Worm (Caenorhabditis elegans) whole organism, midembryonic: ENCODE data around the gene dph-7.

Experiments
- T22C8.4 ChIP-seq: fragments of 200-800 bp; sonication (Bioruptor generic); IDR thresholded peaks from 2 replicates; pipeline ENCODE4 v1.3.6; 2022; ENCODE audit warnings: missing genetic modification characterization, missing compliant biosample characterization
- cog-1 ChIP-seq: sonication (generic microtip); optimal IDR thresholded peaks from 2 replicates; lab custom pipeline; 2016; ENCODE audit warnings: missing genetic modification characterization, missing compliant biosample characterization
- flt-1 ChIP-seq: fragments of 200-800 bp; sonication (Bioruptor generic); IDR thresholded peaks from 2 replicates; pipeline ENCODE4 v1.3.6; 2022; ENCODE audit warnings: missing genetic modification characterization, missing compliant biosample characterization
- klf-2 ChIP-seq: fragments of 200-800 bp; sonication (Bioruptor generic); conservative IDR thresholded peaks from 2 replicates; pipeline ENCODE4 v1.3.6; 2022; ENCODE audit warnings: missing genetic modification reagents, missing genetic modification characterization, missing compliant biosample characterization
- med-1 ChIP-seq: sonication (generic microtip); optimal IDR thresholded peaks from 2 replicates; lab custom pipeline; 2017; ENCODE audit warnings: missing genetic modification characterization, mild to moderate bottlenecking, missing compliant biosample characterization, antibody characterized with exemption, missing genetic modification reagents; ENCODE audit not compliant: insufficient read depth
- ref-1 ChIP-seq: fragments of 200-800 bp; sonication (Bioruptor generic); conservative IDR thresholded peaks from 2 replicates; pipeline ENCODE4 v1.3.6; 2022; ENCODE audit warnings: missing genetic modification reagents, missing genetic modification characterization, missing compliant biosample characterization
- tab-1 ChIP-seq: fragments of 200-800 bp; sonication (Bioruptor generic); IDR thresholded peaks from 2 replicates; pipeline ENCODE4 v1.3.6; 2022; ENCODE audit warnings: missing genetic modification characterization, missing compliant biosample characterization
- ztf-23 ChIP-seq: fragments of 200-800 bp; sonication (Bioruptor generic); IDR thresholded peaks from 2 replicates; pipeline ENCODE4 v1.3.6; 2022; ENCODE audit warnings: missing genetic modification reagents, missing genetic modification characterization, missing compliant biosample characterization
- ztf-29 ChIP-seq: fragments of 200-800 bp; sonication (Bioruptor generic); IDR thresholded peaks from 2 replicates; pipeline ENCODE4 v1.3.6; 2022; ENCODE audit warnings: missing genetic modification reagents, missing genetic modification characterization, missing compliant biosample characterization

Gene dph-7

DNA sequence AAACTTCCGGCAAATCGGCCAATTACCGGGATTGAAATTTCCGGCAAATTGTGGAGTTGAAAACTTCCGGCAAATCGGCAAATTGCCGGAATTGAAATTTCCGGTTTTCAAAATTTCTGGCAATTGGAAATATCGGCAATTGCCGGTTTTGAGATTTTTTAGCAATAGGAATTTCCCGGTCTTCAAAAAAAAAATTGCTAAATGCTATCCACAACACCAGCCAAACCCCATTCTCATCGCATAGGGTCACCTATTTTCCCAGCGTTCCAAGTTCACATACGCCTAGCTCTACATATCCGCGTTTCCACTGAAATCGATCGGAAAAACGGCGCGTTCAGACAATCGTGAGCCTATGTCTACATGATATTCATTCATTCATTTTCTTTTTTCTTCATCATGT, 29.5 kb upstream of the dph-7 start, which contains the start of gene F56A8.8:
Gene F56A8.8, plus strand, starts transcription at position 301 of the 400 bp plus-strand sequence.
- TF ChIP-seq tab-1 (GFP tag; lab: Robert Waterston, UW) (no peak), ztf-23 (GFP tag; lab: Robert Waterston, UW) (no peak)

DNA sequence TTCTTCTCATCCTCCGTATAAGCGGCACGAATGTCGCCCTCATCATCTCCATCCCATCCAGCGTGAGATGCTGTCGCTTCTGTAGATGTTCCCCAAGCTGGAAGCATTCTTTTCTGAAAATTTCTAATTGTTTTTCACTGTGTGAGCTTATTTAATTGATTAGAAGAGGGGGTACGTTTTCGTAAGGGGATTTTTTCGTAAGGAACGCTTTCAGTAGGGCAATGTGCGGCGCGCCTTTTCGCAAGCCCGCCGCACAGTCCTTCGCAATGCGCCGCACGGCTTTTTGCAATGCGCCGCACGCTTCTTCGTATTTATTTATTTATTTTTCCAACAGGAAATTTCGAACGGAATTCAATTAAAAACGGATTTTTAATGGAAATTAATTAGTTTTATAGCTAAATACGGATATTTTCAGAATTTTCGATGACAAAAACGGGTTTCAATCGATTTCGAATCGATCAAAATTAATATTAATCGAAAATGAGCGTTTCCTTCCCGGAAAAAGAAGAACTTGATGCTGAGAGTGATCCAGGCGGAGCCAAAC, 21.9 kb upstream of the dph-7 start, which contains the start of gene set-25:
Gene set-25, minus strand, starts transcription at position 120 of the 544 bp plus-strand sequence.
- TF ChIP-seq ztf-23 (GFP tag; lab: Robert Waterston, UW) (peak; percentile 86), med-1 (peak; percentile 48), flt-1 (GFP tag; lab: Robert Waterston, UW) (peak; percentile 67), klf-2 (GFP tag; lab: Robert Waterston, UW) (peak; percentile 77), tab-1 (GFP tag; lab: Robert Waterston, UW) (peak; percentile 34; the same call in 1 of the 2 replicates)

- peak; percentile 87 for TF ChIP-seq tab-1 (GFP tag; lab: Robert Waterston, UW)
- TF ChIP-seq ztf-23 (GFP tag; lab: Robert Waterston, UW): peak; percentile 93
- peak; percentile 88 for TF ChIP-seq ztf-29 (GFP tag; lab: Robert Waterston, UW)
- peak; percentile 91 for TF ChIP-seq flt-1 (GFP tag; lab: Robert Waterston, UW)
- peak; percentile 74 for TF ChIP-seq T22C8.4 (GFP tag; lab: Robert Waterston, UW)
- TF ChIP-seq klf-2 (GFP tag; lab: Robert Waterston, UW): peak; percentile 84
- peak; percentile 64 for TF ChIP-seq ref-1 (GFP tag; lab: Robert Waterston, UW)
These were observed 18.5 kb upstream of the dph-7 start, which contains the start of gene npp-18 for ce11 chrIII:13296289-13296874. TSS of gene npp-18 (plus strand) at chrIII:13296853.

ce11 chrIII:13298722-13299431, 16.0 kb upstream of the dph-7 start, which contains the start of gene pgm-2:
TSS of gene pgm-2 (plus strand) at chrIII:13299378.
- TF ChIP-seq ztf-29 (GFP tag; lab: Robert Waterston, UW): no peak
- no peak for TF ChIP-seq ref-1 (GFP tag; lab: Robert Waterston, UW)
- no peak for TF ChIP-seq klf-2 (GFP tag; lab: Robert Waterston, UW)
- no peak for TF ChIP-seq ztf-23 (GFP tag; lab: Robert Waterston, UW)
- TF ChIP-seq cog-1 (tag; lab: Kevin White, UChicago): no peak
- no peak for TF ChIP-seq tab-1 (GFP tag; lab: Robert Waterston, UW)
- no peak for TF ChIP-seq flt-1 (GFP tag; lab: Robert Waterston, UW)
- TF ChIP-seq T22C8.4 (GFP tag; lab: Robert Waterston, UW): no peak
- no peak for TF ChIP-seq med-1

DNA sequence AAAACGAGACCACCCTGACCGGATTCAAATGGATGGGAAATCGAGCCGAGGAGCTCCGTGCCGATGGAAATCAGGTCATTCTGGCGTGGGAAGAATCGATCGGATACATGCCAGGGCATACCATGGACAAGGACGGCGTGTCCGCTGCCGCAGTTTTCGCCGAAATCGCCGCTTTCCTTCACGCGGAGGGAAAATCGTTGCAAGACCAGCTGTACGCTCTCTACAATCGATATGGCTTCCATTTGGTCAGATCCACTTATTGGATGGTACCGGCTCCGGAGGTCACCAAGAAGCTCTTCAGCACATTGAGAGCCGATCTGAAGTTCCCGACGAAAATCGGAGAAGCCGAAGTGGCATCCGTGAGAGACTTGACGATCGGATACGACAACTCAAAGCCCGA, 12.9 kb upstream of the dph-7 start:
- TF ChIP-seq klf-2 (GFP tag; lab: Robert Waterston, UW) (no peak), flt-1 (GFP tag; lab: Robert Waterston, UW) (0 out of 2 replicates have a peak, but pooled peaks have one; percentile 12)

DNA sequence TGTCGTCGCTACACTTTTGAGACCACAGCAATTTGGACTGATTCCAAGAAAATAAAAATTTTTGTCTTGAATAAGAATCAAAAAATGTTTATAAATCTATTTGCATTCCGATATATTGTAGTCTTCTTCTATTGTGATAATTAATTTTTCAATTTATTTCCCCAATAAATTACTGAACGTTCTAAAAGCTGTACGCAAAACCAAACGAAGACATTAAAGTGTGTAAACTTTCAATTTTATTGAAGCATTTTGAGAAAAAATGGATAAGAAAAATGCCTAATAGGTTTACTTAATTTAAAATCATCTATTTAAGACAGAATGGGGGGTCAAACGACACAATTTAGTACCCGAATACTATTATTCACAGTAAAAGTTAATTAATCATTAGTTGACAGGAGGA, 12.3 kb upstream of the dph-7 start:
- TF ChIP-seq ref-1 (GFP tag; lab: Robert Waterston, UW): no peak
- TF ChIP-seq tab-1 (GFP tag; lab: Robert Waterston, UW): no peak
- no peak for TF ChIP-seq T22C8.4 (GFP tag; lab: Robert Waterston, UW)
- TF ChIP-seq ztf-23 (GFP tag; lab: Robert Waterston, UW): no peak
- TF ChIP-seq ztf-29 (GFP tag; lab: Robert Waterston, UW): no peak
- no peak for TF ChIP-seq cog-1 (tag; lab: Kevin White, UChicago)
- TF ChIP-seq flt-1 (GFP tag; lab: Robert Waterston, UW): no peak
- no peak for TF ChIP-seq klf-2 (GFP tag; lab: Robert Waterston, UW)
- no peak for TF ChIP-seq med-1

- no peak for TF ChIP-seq ref-1 (GFP tag; lab: Robert Waterston, UW)
- no peak for TF ChIP-seq cog-1 (tag; lab: Kevin White, UChicago)
- no peak for TF ChIP-seq T22C8.4 (GFP tag; lab: Robert Waterston, UW)
- no peak for TF ChIP-seq klf-2 (GFP tag; lab: Robert Waterston, UW)
- no peak for TF ChIP-seq ztf-23 (GFP tag; lab: Robert Waterston, UW)
- no peak for TF ChIP-seq tab-1 (GFP tag; lab: Robert Waterston, UW)
- TF ChIP-seq med-1: no peak
- no peak for TF ChIP-seq ztf-29 (GFP tag; lab: Robert Waterston, UW)
- no peak for TF ChIP-seq flt-1 (GFP tag; lab: Robert Waterston, UW)
These were observed 9.4 kb upstream of the dph-7 start for ce11 chrIII:13305537-13305936.

DNA sequence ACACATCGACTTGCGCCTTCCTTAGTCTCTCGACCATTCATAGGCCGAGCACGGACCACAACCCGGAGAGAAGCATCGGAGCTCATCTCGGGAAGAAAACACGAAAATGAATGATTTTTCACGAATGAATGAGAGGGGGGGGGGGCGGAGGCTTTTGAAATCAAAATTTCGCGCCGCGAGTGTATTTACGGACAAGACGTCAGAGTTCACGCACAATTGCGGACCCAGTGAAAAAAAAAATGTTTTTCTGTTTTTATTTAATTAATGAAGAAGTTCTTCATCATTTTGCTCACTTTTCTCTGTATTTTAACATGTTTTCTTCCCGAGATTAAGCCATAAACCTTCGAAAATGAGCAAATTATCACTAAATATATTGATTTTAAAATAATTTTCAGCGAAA, 7.8 kb upstream of the dph-7 start, which contains the start of the genes klp-19 and slc-36.1:
Gene klp-19, minus strand, starts transcription at position 153 of the 400 bp plus-strand sequence.
Gene slc-36.1, plus strand, starts transcription at position 396 of the 400 bp plus-strand sequence.
- TF ChIP-seq tab-1 (GFP tag; lab: Robert Waterston, UW): no peak
- no peak for TF ChIP-seq ztf-23 (GFP tag; lab: Robert Waterston, UW)
- no peak for TF ChIP-seq cog-1 (tag; lab: Kevin White, UChicago)
- TF ChIP-seq flt-1 (GFP tag; lab: Robert Waterston, UW): no peak
- no peak for TF ChIP-seq med-1
- TF ChIP-seq ref-1 (GFP tag; lab: Robert Waterston, UW): no peak
- TF ChIP-seq klf-2 (GFP tag; lab: Robert Waterston, UW): no peak
- TF ChIP-seq T22C8.4 (GFP tag; lab: Robert Waterston, UW): no peak
- no peak for TF ChIP-seq ztf-29 (GFP tag; lab: Robert Waterston, UW)

ce11 chrIII:13310552-13310951, 4.4 kb upstream of the dph-7 start:
- TF ChIP-seq klf-2 (GFP tag; lab: Robert Waterston, UW): no peak
- TF ChIP-seq cog-1 (tag; lab: Kevin White, UChicago): no peak
- no peak for TF ChIP-seq T22C8.4 (GFP tag; lab: Robert Waterston, UW)
- TF ChIP-seq ztf-29 (GFP tag; lab: Robert Waterston, UW): no peak
- TF ChIP-seq tab-1 (GFP tag; lab: Robert Waterston, UW): no peak
- no peak for TF ChIP-seq flt-1 (GFP tag; lab: Robert Waterston, UW)
- no peak for TF ChIP-seq ztf-23 (GFP tag; lab: Robert Waterston, UW)
- TF ChIP-seq ref-1 (GFP tag; lab: Robert Waterston, UW): no peak
- TF ChIP-seq med-1: no peak
